Worm (Caenorhabditis elegans) whole organism, L2 larva: ENCODE data around the gene F12D9.2.

Source experiments
- F13H6.1 ChIP-seq: sonication (generic microtip); optimal IDR thresholded peaks from 2 replicates; lab custom pipeline; 2016; ENCODE audit warnings: missing genetic modification characterization, missing compliant biosample characterization
- R02D3.7 ChIP-seq: fragments of 150-350 bp; optimal IDR thresholded peaks from 2 replicates; lab custom pipeline; 2014; ENCODE audit warnings: missing biosample characterization, missing genetic modification characterization
- Y55F3AM.14 ChIP-seq: fragments of 200-800 bp; sonication (Bioruptor generic); optimal IDR thresholded peaks from 2 replicates; lab custom pipeline; 2018; ENCODE audit warnings: mild to moderate bottlenecking, missing genetic modification characterization, missing compliant biosample characterization
- ZK546.5 ChIP-seq: sonication (generic microtip); optimal IDR thresholded peaks from 2 replicates; lab custom pipeline; 2017; ENCODE audit warnings: missing biosample characterization, missing genetic modification characterization
- alr-1 ChIP-seq: fragments of 150-350 bp; optimal IDR thresholded peaks from 2 replicates; lab custom pipeline; 2014; ENCODE audit warnings: missing biosample characterization, missing genetic modification characterization
- aly-2 ChIP-seq: fragments of 150-350 bp; optimal IDR thresholded peaks from 2 replicates; lab custom pipeline; 2014; ENCODE audit warnings: missing biosample characterization, missing genetic modification characterization
- ama-1 ChIP-seq: fragments of 150-350 bp; optimal IDR thresholded peaks from 2 replicates; lab custom pipeline; 2018; ENCODE audit warnings: inconsistent platforms
- blmp-1 ChIP-seq: sonication (generic microtip); optimal IDR thresholded peaks from 2 replicates; lab custom pipeline; 2017; ENCODE audit warnings: missing genetic modification characterization, mild to moderate bottlenecking, missing compliant biosample characterization, antibody characterized with exemption, moderate library complexity; ENCODE audit not compliant: insufficient read depth
- ceh-16 ChIP-seq: fragments of 150-350 bp; optimal IDR thresholded peaks from 2 replicates; lab custom pipeline; 2014; ENCODE audit warnings: missing biosample characterization, missing genetic modification characterization
- ceh-82 ChIP-seq: fragments of 150-350 bp; optimal IDR thresholded peaks from 2 replicates; lab custom pipeline; 2014; ENCODE audit warnings: missing biosample characterization, missing genetic modification characterization
- crh-2 ChIP-seq: sonication (generic microtip); optimal IDR thresholded peaks from 2 replicates; lab custom pipeline; 2017; ENCODE audit warnings: missing biosample characterization, missing genetic modification characterization
- dmd-4 ChIP-seq: sonication (generic microtip); optimal IDR thresholded peaks from 2 replicates; lab custom pipeline; 2017; ENCODE audit warnings: missing biosample characterization, missing genetic modification characterization
- egl-27 ChIP-seq: sonication (generic microtip); optimal IDR thresholded peaks from 3 replicates; lab custom pipeline; 2017; ENCODE audit warnings: missing biosample characterization, missing genetic modification reagents, missing genetic modification characterization
- elt-1 ChIP-seq: fragments of 150-350 bp; optimal IDR thresholded peaks from 2 replicates; lab custom pipeline; 2014; ENCODE audit warnings: missing biosample characterization, missing genetic modification characterization
- fos-1 ChIP-seq: fragments of 150-350 bp; optimal IDR thresholded peaks from 2 replicates; lab custom pipeline; 2014; ENCODE audit warnings: missing biosample characterization, missing genetic modification characterization
- gmeb-1 ChIP-seq: fragments of 150-350 bp; optimal IDR thresholded peaks from 2 replicates; lab custom pipeline; 2014; ENCODE audit warnings: missing biosample characterization, missing genetic modification characterization
- lin-11 ChIP-seq: fragments of 150-350 bp; sonication (generic microtip); optimal IDR thresholded peaks from 2 replicates; lab custom pipeline; 2014; ENCODE audit warnings: missing biosample characterization, missing genetic modification characterization, inconsistent platforms, mixed read lengths
- lin-13 ChIP-seq: fragments of 150-350 bp; optimal IDR thresholded peaks from 2 replicates; lab custom pipeline; 2014; ENCODE audit warnings: missing biosample characterization, missing genetic modification reagents, missing genetic modification characterization
- lin-39 ChIP-seq: fragments of 150-350 bp; optimal IDR thresholded peaks from 2 replicates; lab custom pipeline; 2014; ENCODE audit warnings: missing biosample characterization, missing genetic modification reagents, missing genetic modification characterization
- lsy-2 ChIP-seq, 2 experiments: fragments of 150-350 bp in 1 of 2; sonication (generic microtip) in 1 of 2; optimal IDR thresholded peaks; 2 replicates each; lab custom pipeline; 2014 to 2017; ENCODE audit warnings: missing biosample characterization in 2 of 2, missing genetic modification characterization in 2 of 2
- mab-5 ChIP-seq: fragments of 150-350 bp; optimal IDR thresholded peaks from 2 replicates; lab custom pipeline; 2014; ENCODE audit warnings: missing biosample characterization, missing genetic modification characterization
- mbf-1 ChIP-seq: sonication (generic microtip); optimal IDR thresholded peaks from 2 replicates; lab custom pipeline; 2017; ENCODE audit warnings: missing biosample characterization, missing genetic modification characterization
- mdl-1 ChIP-seq, 2 experiments: fragments of 150-350 bp in 1 of 2; sonication (generic microtip) in 1 of 2; optimal IDR thresholded peaks; 2 replicates each; lab custom pipeline; 2017; ENCODE audit warnings: missing biosample characterization in 2 of 2, missing genetic modification characterization in 2 of 2
- nhr-11 ChIP-seq: fragments of 150-350 bp; optimal IDR thresholded peaks from 2 replicates; lab custom pipeline; 2014; ENCODE audit warnings: missing biosample characterization, missing genetic modification characterization
- nhr-12 ChIP-seq: fragments of 150-350 bp; optimal IDR thresholded peaks from 2 replicates; lab custom pipeline; 2014; ENCODE audit warnings: missing biosample characterization, missing genetic modification characterization
- nhr-21 ChIP-seq: fragments of 150-350 bp; optimal IDR thresholded peaks from 2 replicates; lab custom pipeline; 2014; ENCODE audit warnings: missing biosample characterization, missing genetic modification characterization
- nhr-23 ChIP-seq: fragments of 150-350 bp; optimal IDR thresholded peaks from 2 replicates; lab custom pipeline; 2014; ENCODE audit warnings: missing biosample characterization, missing genetic modification reagents, missing genetic modification characterization
- nhr-237 ChIP-seq: fragments of 150-350 bp; optimal IDR thresholded peaks from 2 replicates; lab custom pipeline; 2014; ENCODE audit warnings: missing biosample characterization, missing genetic modification characterization
- nhr-25 ChIP-seq: fragments of 150-350 bp; sonication (generic microtip); optimal IDR thresholded peaks from 3 replicates; lab custom pipeline; 2014; ENCODE audit warnings: missing biosample characterization, missing genetic modification characterization
- nhr-6 ChIP-seq: fragments of 150-350 bp; optimal IDR thresholded peaks from 2 replicates; lab custom pipeline; 2014; ENCODE audit warnings: missing biosample characterization, missing genetic modification characterization
- nhr-77 ChIP-seq: fragments of 150-350 bp; optimal IDR thresholded peaks from 2 replicates; lab custom pipeline; 2014; ENCODE audit warnings: missing biosample characterization, missing genetic modification characterization
- peb-1 ChIP-seq: fragments of 150-350 bp; optimal IDR thresholded peaks from 2 replicates; lab custom pipeline; 2014; ENCODE audit warnings: missing biosample characterization, missing genetic modification characterization
- sem-4 ChIP-seq: fragments of 150-350 bp; optimal IDR thresholded peaks from 2 replicates; lab custom pipeline; 2014; ENCODE audit warnings: missing biosample characterization, missing genetic modification reagents, missing genetic modification characterization
- skn-1 ChIP-seq: sonication (generic microtip); optimal IDR thresholded peaks from 2 replicates; lab custom pipeline; 2017; ENCODE audit warnings: missing biosample characterization, missing genetic modification characterization
- sma-3 ChIP-seq: sonication (generic microtip); optimal IDR thresholded peaks from 2 replicates; lab custom pipeline; 2016; ENCODE audit warnings: missing genetic modification reagents, missing genetic modification characterization, missing compliant biosample characterization
- sma-9 ChIP-seq, 2 experiments: fragments of 150-350 bp in 1 of 2; sonication (generic microtip) in 1 of 2; optimal IDR thresholded peaks; 2 replicates each; lab custom pipeline; 2014 to 2016; ENCODE audit warnings: missing genetic modification characterization in 2 of 2, mild to moderate bottlenecking in 1 of 2, missing biosample characterization in 1 of 2, missing compliant biosample characterization in 1 of 2, missing genetic modification reagents in 1 of 2, moderate library complexity in 1 of 2
- snpc-4 ChIP-seq: fragments of 150-350 bp; optimal IDR thresholded peaks from 2 replicates; lab custom pipeline; 2014; ENCODE audit warnings: missing biosample characterization, missing genetic modification characterization
- unc-39 ChIP-seq: fragments of 150-350 bp; optimal IDR thresholded peaks from 2 replicates; lab custom pipeline; 2014; ENCODE audit warnings: missing biosample characterization, missing genetic modification characterization
- unc-55 ChIP-seq: fragments of 150-350 bp; sonication (generic microtip); optimal IDR thresholded peaks from 3 replicates; lab custom pipeline; 2014; ENCODE audit warnings: missing biosample characterization, missing genetic modification reagents, missing genetic modification characterization
- unc-62 ChIP-seq: fragments of 150-350 bp; optimal IDR thresholded peaks from 2 replicates; lab custom pipeline; 2014; ENCODE audit warnings: missing biosample characterization, missing genetic modification reagents, missing genetic modification characterization
- ztf-11 ChIP-seq: sonication (generic microtip); optimal IDR thresholded peaks from 2 replicates; lab custom pipeline; 2017; ENCODE audit warnings: missing biosample characterization, missing genetic modification characterization
- ztf-4 ChIP-seq: fragments of 150-350 bp; optimal IDR thresholded peaks from 2 replicates; lab custom pipeline; 2014; ENCODE audit warnings: missing biosample characterization, missing genetic modification characterization

The F12D9.2 gene

DNA sequence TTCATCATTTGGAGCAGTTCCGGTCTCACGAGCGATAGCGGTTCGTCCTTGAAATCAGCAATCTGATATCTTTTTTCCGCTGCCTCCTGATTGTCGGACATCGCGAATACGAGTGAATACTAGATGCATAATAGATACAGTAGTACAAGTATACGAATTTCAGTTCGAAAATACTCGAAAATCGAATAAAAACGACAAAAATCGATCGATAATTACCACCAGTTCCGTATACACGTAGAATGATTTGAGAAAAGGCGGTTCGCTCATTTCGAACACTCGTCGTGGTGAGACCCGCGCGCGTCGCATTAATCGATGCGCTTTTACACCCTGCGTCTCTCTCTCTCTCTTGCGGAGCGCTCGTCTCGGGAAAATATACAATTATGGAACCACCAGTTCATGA lies at the start of gene F12D9.2:
TSS of gene F12D9.2 (minus strand) at position 101 of the 400 bp plus-strand sequence.
- TF ChIP-seq mbf-1 (tag; lab: Kevin White, UChicago) (no peak), ceh-16 (no peak), nhr-21 (tag; lab: Kevin White, UChicago) (no peak), snpc-4 (tag; lab: Kevin White, UChicago) (no peak), crh-2 (tag; lab: Kevin White, UChicago) (no peak), ama-1 (lab: Kevin White, UChicago) (no peak), nhr-12 (tag; lab: Kevin White, UChicago) (no peak), unc-55 (GFP tag; lab: Kevin White, UChicago) (no peak), R02D3.7 (no peak), nhr-25 (no peak), lin-11 (no peak), unc-39 (tag; lab: Kevin White, UChicago) (no peak), dmd-4 (tag; lab: Kevin White, UChicago) (no peak), lin-13 (GFP tag; lab: Kevin White, UChicago) (no peak), mdl-1 (tag; optimal IDR thresholded peaks at IDR 0.05; lab: Kevin White, UChicago) (no peak), peb-1 (tag; lab: Kevin White, UChicago) (no peak), sma-9 (GFP tag; optimal IDR thresholded peaks at IDR 0.05; lab: Kevin White, UChicago) (no peak), sma-9 (tag; optimal IDR thresholded peaks at IDR 0.05; lab: Kevin White, UChicago) (no peak), nhr-11 (tag; lab: Kevin White, UChicago) (no peak), F13H6.1 (tag; lab: Kevin White, UChicago) (no peak), mab-5 (tag; lab: Kevin White, UChicago) (no peak)

DNA sequence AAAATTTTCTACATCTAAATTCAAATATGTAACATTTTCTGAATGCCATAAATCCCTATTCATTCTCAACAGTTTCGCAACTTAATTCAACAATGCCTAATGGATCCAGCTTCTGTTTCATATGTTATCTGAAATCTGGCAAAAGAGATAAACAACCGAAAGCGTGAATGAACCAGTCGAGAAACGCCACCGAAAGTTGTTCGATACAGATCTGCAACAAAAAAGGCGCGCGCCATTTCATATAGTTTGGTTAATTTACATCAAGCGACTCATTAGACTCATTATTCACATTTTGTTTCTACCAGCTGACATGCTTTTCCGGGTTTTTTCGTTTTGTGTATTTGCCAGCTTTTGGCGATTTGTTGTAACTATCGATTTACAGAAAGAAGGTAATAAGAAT lies 34.7 kb upstream of the F12D9.2 start, which contains the start of gene K09E2.1:
TSS of gene K09E2.1 (plus strand) at position 301 of the 400 bp plus-strand sequence.
- TF ChIP-seq sem-4 (tag; lab: Kevin White, UChicago) (no peak), unc-55 (GFP tag; lab: Kevin White, UChicago) (no peak), mdl-1 (tag; optimal IDR thresholded peaks at IDR 0.05; lab: Kevin White, UChicago) (no peak), alr-1 (no peak), lin-11 (no peak), ztf-4 (tag; lab: Kevin White, UChicago) (no peak), ztf-11 (tag; lab: Kevin White, UChicago) (no peak), elt-1 (tag; lab: Kevin White, UChicago) (no peak), ZK546.5 (tag; lab: Kevin White, UChicago) (no peak), dmd-4 (tag; lab: Kevin White, UChicago) (no peak), ceh-82 (no peak), nhr-11 (tag; lab: Kevin White, UChicago) (no peak), ama-1 (lab: Kevin White, UChicago) (no peak), blmp-1 (tag; lab: Kevin White, UChicago) (no peak), lin-39 (no peak), peb-1 (tag; lab: Kevin White, UChicago) (no peak), sma-3 (GFP tag; lab: Kevin White, UChicago) (no peak), nhr-237 (tag; lab: Kevin White, UChicago) (no peak)

DNA sequence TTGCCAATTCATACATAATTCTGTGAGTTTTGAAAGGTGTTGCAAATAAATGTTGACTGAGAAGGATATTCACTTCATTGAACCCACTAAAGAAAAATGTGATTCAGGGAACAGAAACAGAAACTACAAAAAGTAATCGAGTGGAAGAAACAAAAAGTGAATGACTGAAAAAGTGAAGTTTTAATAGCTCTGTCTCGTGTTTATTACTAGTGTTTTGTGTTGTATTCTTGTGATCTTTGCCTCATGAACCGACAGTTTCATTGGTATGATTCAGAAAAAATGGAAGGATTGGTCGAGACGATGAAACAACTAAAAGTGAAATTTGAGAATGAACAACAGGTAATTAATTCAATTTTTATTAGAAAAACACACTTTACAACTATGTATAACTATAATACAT lies 31.0 kb upstream of the F12D9.2 start:
- TF ChIP-seq nhr-21 (tag; lab: Kevin White, UChicago), result no peak
- TF ChIP-seq blmp-1 (tag; lab: Kevin White, UChicago), result peak; percentile 15
- TF ChIP-seq, all 48 proteins: peak for 1

DNA sequence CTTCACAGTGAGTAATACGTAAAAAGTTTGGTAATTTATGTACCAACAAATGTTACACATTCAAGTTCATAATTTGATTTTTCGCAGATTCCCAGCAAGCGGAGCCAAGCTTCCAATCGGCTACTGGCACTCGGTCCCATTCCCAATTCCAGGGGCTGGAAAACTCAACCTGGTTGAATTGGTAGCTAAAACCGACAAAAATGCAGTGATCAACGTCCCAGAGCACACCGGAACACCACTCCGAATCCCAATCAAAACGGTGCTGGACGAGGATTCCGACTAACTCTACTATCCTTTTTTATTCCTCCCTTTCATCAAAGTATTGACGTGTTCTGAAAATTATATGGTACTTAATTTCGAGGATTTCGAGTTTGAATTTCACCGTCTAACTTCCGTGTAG lies 30.4 kb upstream of the F12D9.2 start:
- TF ChIP-seq ZK546.5 (tag; lab: Kevin White, UChicago) (no peak), R02D3.7 (no peak), skn-1 (tag; lab: Kevin White, UChicago) (no peak), F13H6.1 (tag; lab: Kevin White, UChicago) (no peak), nhr-25 (no peak), ceh-16 (no peak)
- TF ChIP-seq, all 48 proteins: peak for 0

DNA sequence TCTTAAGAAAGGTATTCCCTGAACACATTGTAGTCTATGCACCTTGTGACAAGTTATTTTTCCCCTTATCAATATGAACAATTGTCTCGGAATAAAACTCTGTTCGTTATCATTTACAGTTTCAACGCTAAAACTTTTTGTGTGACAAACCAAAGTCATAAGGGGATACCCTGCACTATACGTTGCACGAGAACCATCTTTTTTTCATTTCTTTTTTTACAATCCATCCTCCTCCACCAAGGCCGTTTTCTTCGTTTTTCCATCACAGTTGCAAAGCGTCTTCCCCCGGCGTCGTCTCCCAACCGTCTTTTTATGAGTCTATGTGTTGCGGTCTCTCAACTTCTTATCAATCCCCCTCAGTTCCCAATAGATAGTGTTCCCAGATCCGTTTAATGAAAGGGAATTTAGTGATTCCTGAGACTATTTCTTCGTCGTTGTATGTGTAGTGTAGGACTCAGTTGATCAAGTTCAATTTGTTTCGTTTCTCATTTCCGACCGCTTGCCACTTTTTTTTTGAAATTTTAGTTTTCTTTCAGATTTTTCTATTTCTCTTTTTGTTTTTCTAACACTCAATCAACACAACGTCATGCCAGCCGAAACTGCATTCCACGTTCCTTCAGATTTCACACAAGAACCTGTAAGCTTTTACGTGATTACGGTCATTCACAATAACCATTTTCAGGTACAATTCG lies 29.3 kb upstream of the F12D9.2 start:
- TF ChIP-seq Y55F3AM.14, result no peak
- TF ChIP-seq lsy-2 (tag; optimal IDR thresholded peaks at IDR 0.05; lab: Kevin White, UChicago), result no peak
- no peak for TF ChIP-seq unc-39 (tag; lab: Kevin White, UChicago)
- TF ChIP-seq sma-9 (GFP tag; optimal IDR thresholded peaks at IDR 0.05; lab: Kevin White, UChicago), result peak; percentile 96
- TF ChIP-seq sma-9 (tag; optimal IDR thresholded peaks at IDR 0.05; lab: Kevin White, UChicago), result no peak
- peak; percentile 83 for TF ChIP-seq fos-1
- TF ChIP-seq snpc-4 (tag; lab: Kevin White, UChicago), result no peak
- no peak for TF ChIP-seq nhr-77
- TF ChIP-seq nhr-12 (tag; lab: Kevin White, UChicago), result no peak
- TF ChIP-seq aly-2 (tag; lab: Kevin White, UChicago), result no peak
- TF ChIP-seq gmeb-1, result no peak
- no peak for TF ChIP-seq unc-55 (GFP tag; lab: Kevin White, UChicago)
- peak; percentile 27 for TF ChIP-seq blmp-1 (tag; lab: Kevin White, UChicago)
- peak; percentile 64 for TF ChIP-seq sma-3 (GFP tag; lab: Kevin White, UChicago)
- peak; percentile 58 for TF ChIP-seq crh-2 (tag; lab: Kevin White, UChicago)
- no peak for TF ChIP-seq egl-27 (tag; lab: Kevin White, UChicago)
- no peak for TF ChIP-seq lin-11
- TF ChIP-seq nhr-237 (tag; lab: Kevin White, UChicago), result no peak
- TF ChIP-seq nhr-6, result peak; percentile 6
- no peak for TF ChIP-seq nhr-23 (tag; lab: Kevin White, UChicago)
- no peak for TF ChIP-seq ceh-82
- TF ChIP-seq unc-62 (GFP tag; lab: Kevin White, UChicago), result no peak
